Fruit fly (Drosophila melanogaster): ENCODE results near the gene Cp7Fc.
A peak's percentile ranks its signal among the peaks of the same experiment; 100 is the strongest.

The Cp7Fc gene

DNA sequence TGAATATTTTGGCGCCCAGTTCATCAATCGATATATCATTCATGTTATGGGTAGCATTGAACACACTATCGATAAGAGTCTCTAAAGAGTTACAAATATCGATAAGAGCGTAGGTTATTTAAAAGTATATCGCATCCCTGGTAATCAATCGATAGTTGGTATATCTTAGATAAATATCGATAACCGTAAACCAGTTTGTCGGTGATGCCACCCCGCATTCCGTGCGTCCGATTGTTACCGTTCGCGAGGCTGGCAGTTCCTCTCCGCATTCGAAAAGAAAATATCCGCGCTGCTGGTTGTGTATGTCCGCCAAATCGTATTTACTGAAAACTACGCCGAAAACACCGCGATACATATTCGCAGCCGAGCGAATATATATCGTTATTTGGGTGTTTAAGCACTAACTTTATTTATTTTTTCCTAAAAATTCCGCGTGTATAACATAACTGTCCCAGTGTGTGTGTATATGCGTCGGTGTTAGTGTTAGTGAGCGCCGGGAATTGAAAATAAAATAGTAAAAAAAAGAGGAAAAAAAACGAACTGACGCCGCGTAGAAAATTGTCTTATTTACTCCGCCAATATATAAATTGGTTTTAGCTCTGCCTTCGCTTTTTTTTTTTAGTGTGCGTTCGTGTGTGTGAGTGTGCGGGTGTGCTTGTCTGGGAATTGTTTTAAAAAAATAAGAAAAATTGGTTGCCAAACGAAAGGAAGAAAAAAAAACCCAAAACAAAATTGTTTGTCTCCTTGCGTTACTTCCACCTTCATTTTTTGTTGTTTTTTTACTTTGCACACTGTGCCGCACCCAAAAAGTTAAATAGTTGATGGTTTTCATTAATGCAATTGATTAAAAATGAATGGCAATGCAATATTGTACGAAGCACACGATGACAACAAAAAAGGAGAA lies 40.5 kb downstream of the Cp7Fc start, which contains the start of gene Nrg (continued):
- TF ChIP-seq CG1832 (GFP tag; optimal IDR thresholded peaks at IDR 0.05) (no peak), Scr (GFP tag; IDR thresholded peaks at IDR 0.05; ENCODE audit: partially characterized antibody) (peak; percentile 98), CG17829 (tag; optimal IDR thresholded peaks at IDR 0.05) (peak; percentile 56), CG10462 (GFP tag; optimal IDR thresholded peaks at IDR 0.05) (peak; percentile 64), Fer2 (tag; optimal IDR thresholded peaks at IDR 0.05) (no peak), Sin3A (optimal IDR thresholded peaks at IDR 0.05) (peak; percentile 10), Tbp (GFP tag; optimal IDR thresholded peaks at IDR 0.05) (no peak), CG15269 (tag; optimal IDR thresholded peaks at IDR 0.05) (peak; percentile 41), lbe (GFP tag; optimal IDR thresholded peaks at IDR 0.05) (peak; percentile 37), CG15696 (tag; optimal IDR thresholded peaks at IDR 0.05) (no peak), toy (GFP tag; IDR thresholded peaks at IDR 0.05) (no peak), eve (GFP tag; optimal IDR thresholded peaks at IDR 0.05) (peak in 1 of 2 experiments; percentile 60), CG30403 (GFP tag; optimal IDR thresholded peaks at IDR 0.05) (no peak), CG12391 (tag; optimal IDR thresholded peaks at IDR 0.05) (peak; percentile 44), disco-r (GFP tag; optimal IDR thresholded peaks at IDR 0.05) (no peak), danr (GFP tag; IDR thresholded peaks at IDR 0.05) (no peak), CG16815 (GFP tag; optimal IDR thresholded peaks at IDR 0.05) (no peak), Eip74EF (GFP tag; optimal IDR thresholded peaks at IDR 0.05) (peak in 1 of 2 experiments; percentile 24), CG10321 (GFP tag; IDR thresholded peaks at IDR 0.05) (no peak), gfzf (GFP tag; optimal IDR thresholded peaks at IDR 0.05) (peak; percentile 42), lov (optimal IDR thresholded peaks at IDR 0.05) (no peak), lov (GFP tag; IDR thresholded peaks at IDR 0.05) (no peak), tup (GFP tag; optimal IDR thresholded peaks at IDR 0.05) (no peak), CG2199 (GFP tag; IDR thresholded peaks at IDR 0.05) (peak; percentile 37; the same call in 1 of the 3 replicates), HmgZ (tag; optimal IDR thresholded peaks at IDR 0.05) (peak; percentile 81), pnt (GFP tag; optimal IDR thresholded peaks at IDR 0.05) (no peak), kah (GFP tag; optimal IDR thresholded peaks at IDR 0.05) (no peak), HHEX (GFP tag; optimal IDR thresholded peaks at IDR 0.05) (no peak), Dfd (GFP tag; optimal IDR thresholded peaks at IDR 0.05) (no peak), sna (GFP tag; IDR thresholded peaks at IDR 0.05; ENCODE audit: partially characterized antibody) (peak; percentile 100), pzg (GFP tag; optimal IDR thresholded peaks at IDR 0.05) (peak; percentile 99), kay (GFP tag; optimal IDR thresholded peaks at IDR 0.05) (no peak), chif (GFP tag; optimal IDR thresholded peaks at IDR 0.05) (no peak), sc (optimal IDR thresholded peaks at IDR 0.05) (no peak), sc (GFP tag; optimal IDR thresholded peaks at IDR 0.05) (no peak), gsb (GFP tag; IDR thresholded peaks at IDR 0.05) (no peak), CG30020 (tag; optimal IDR thresholded peaks at IDR 0.05) (peak; percentile 31), pan (optimal IDR thresholded peaks at IDR 0.05) (no peak), pan (GFP tag; optimal IDR thresholded peaks at IDR 0.05 in 1 of 2, IDR thresholded peaks at IDR 0.05 in 1 of 2) (peak in 1 of 2 experiments; percentile 23), peb (GFP tag; IDR thresholded peaks at IDR 0.05) (no peak), ssp (GFP tag; IDR thresholded peaks at IDR 0.05) (no peak), Hmr (GFP tag; optimal IDR thresholded peaks at IDR 0.05) (peak; percentile 70), Hand (GFP tag; optimal IDR thresholded peaks at IDR 0.05) (no peak), Spps (tag; optimal IDR thresholded peaks at IDR 0.05) (no peak), ttk (GFP tag; IDR thresholded peaks at IDR 0.05) (no peak), CG7928 (GFP tag; optimal IDR thresholded peaks at IDR 0.05) (peak; percentile 87), Ets65A (GFP tag) (no peak), Gsc (GFP tag; IDR thresholded peaks at IDR 0.05) (no peak), CG9817 (tag; optimal IDR thresholded peaks at IDR 0.05) (no peak), CG17361 (GFP tag; IDR thresholded peaks at IDR 0.05) (no peak; the same call in 2 of the 3 replicates)
